Fruit fly (Drosophila melanogaster) whole organism, embryonic: Measurements from ENCODE around the gene Pdxk.

Source experiments
- B-H1 ChIP-seq: fragments of 200-800 bp; sonication (Bioruptor generic); IDR thresholded peaks from 3 replicates; pipeline ENCODE4 v1.3.6; 2022; ENCODE audit warnings: missing biosample characterization, missing genetic modification characterization
- CG10274 ChIP-seq: fragments of 200-800 bp; sonication (Bioruptor generic); optimal IDR thresholded peaks from 3 replicates; lab custom pipeline; 2017; ENCODE audit warnings: missing biosample characterization, mild to moderate bottlenecking, missing genetic modification characterization
- CG10543 ChIP-seq: fragments of 200-800 bp; sonication (Bioruptor generic); optimal IDR thresholded peaks from 3 replicates; lab custom pipeline; 2017; ENCODE audit warnings: missing biosample characterization, mild to moderate bottlenecking, missing genetic modification characterization, moderate library complexity
- CG10654 ChIP-seq: fragments of 200-800 bp; sonication (Bioruptor generic); optimal IDR thresholded peaks from 2 replicates; lab custom pipeline; 2016; ENCODE audit warnings: missing biosample characterization, missing genetic modification characterization
- CG12219 ChIP-seq: fragments of 200-800 bp; sonication (Bioruptor generic); optimal IDR thresholded peaks from 3 replicates; lab custom pipeline; 2018; ENCODE audit warnings: missing biosample characterization, mild to moderate bottlenecking, missing genetic modification characterization
- CG1233 ChIP-seq: fragments of 200-800 bp; sonication (Bioruptor generic); optimal IDR thresholded peaks from 4 replicates; lab custom pipeline; 2018; ENCODE audit warnings: missing biosample characterization, mild to moderate bottlenecking, missing genetic modification characterization
- CG14710 ChIP-seq: fragments of 200-800 bp; sonication (Bioruptor generic); optimal IDR thresholded peaks from 3 replicates; lab custom pipeline; 2019; ENCODE audit warnings: missing biosample characterization, mild to moderate bottlenecking, missing genetic modification characterization, moderate library complexity
- CG15514 ChIP-seq: fragments of 200-800 bp; sonication (Bioruptor generic); optimal IDR thresholded peaks from 3 replicates; lab custom pipeline; 2017; ENCODE audit warnings: missing biosample characterization, missing genetic modification characterization, mild to moderate bottlenecking, moderate library complexity, missing genetic modification reagents
- CG17361 ChIP-seq: fragments of 200-800 bp; sonication (Bioruptor generic); IDR thresholded peaks from 3 replicates; pipeline ENCODE4 v1.3.6; 2022; ENCODE audit warnings: missing biosample characterization, missing genetic modification characterization
- CG4854 ChIP-seq: fragments of 200-800 bp; sonication (Bioruptor generic); optimal IDR thresholded peaks from 2 replicates; lab custom pipeline; 2016; ENCODE audit warnings: missing biosample characterization, missing genetic modification characterization, inconsistent platforms
- CG6654 ChIP-seq: fragments of 200-800 bp; sonication (Bioruptor generic); optimal IDR thresholded peaks from 2 replicates; lab custom pipeline; 2017; ENCODE audit warnings: missing biosample characterization, mild to moderate bottlenecking, missing genetic modification characterization
- CG7786 ChIP-seq: fragments of 200-800 bp; sonication (Bioruptor generic); optimal IDR thresholded peaks from 2 replicates; lab custom pipeline; 2016; ENCODE audit warnings: missing biosample characterization, missing genetic modification characterization
- CG8359 ChIP-seq: fragments of 200-800 bp; sonication (Bioruptor generic); optimal IDR thresholded peaks from 2 replicates; lab custom pipeline; 2017; ENCODE audit warnings: missing biosample characterization, mild to moderate bottlenecking, missing genetic modification characterization, borderline replicate concordance
- CG9437 ChIP-seq: fragments of 200-800 bp; sonication (Bioruptor generic); optimal IDR thresholded peaks from 2 replicates; lab custom pipeline; 2018; ENCODE audit warnings: missing biosample characterization, mild to moderate bottlenecking, missing genetic modification characterization
- D ChIP-seq, 2 experiments: fragments of 200-800 bp in 1 of 2; fragments of >200 bp in 1 of 2; sonication (Bioruptor generic) in 1 of 2; optimal IDR thresholded peaks; 2 replicates in 1 of 2; 3 replicates in 1 of 2; lab custom pipeline; 2017; ENCODE audit warnings: mild to moderate bottlenecking in 1 of 2, missing biosample characterization in 1 of 2, missing genetic modification characterization in 1 of 2, missing genetic modification reagents in 1 of 2
- Dll ChIP-seq: fragments of 200-800 bp; sonication (Bioruptor generic); IDR thresholded peaks from 4 replicates; pipeline ENCODE4 v1.3.6; 2022; ENCODE audit warnings: missing biosample characterization, missing genetic modification characterization; ENCODE audit not compliant: partially characterized antibody
- HHEX ChIP-seq: fragments of 200-800 bp; sonication (Bioruptor generic); optimal IDR thresholded peaks from 3 replicates; lab custom pipeline; 2017; ENCODE audit warnings: missing biosample characterization, mild to moderate bottlenecking, missing genetic modification characterization, missing genetic modification reagents
- Hr78 ChIP-seq, 2 experiments: fragments of 200-800 bp in 1 of 2; fragments of >200 bp in 1 of 2; sonication (Bioruptor generic) in 1 of 2; optimal IDR thresholded peaks; 2 replicates each; lab custom pipeline; 2017 to 2019; ENCODE audit warnings: missing biosample characterization in 2 of 2, missing genetic modification characterization in 2 of 2, mild to moderate bottlenecking in 1 of 2, moderate library complexity in 1 of 2
- Lim3 ChIP-seq: fragments of 200-800 bp; sonication (Bioruptor generic); IDR thresholded peaks from 2 replicates; pipeline ENCODE4 v1.3.6; 2022; ENCODE audit warnings: missing biosample characterization, missing genetic modification characterization
- Mad ChIP-seq: fragments of 200-800 bp; sonication (Bioruptor generic); optimal IDR thresholded peaks from 2 replicates; lab custom pipeline; 2016; ENCODE audit warnings: missing biosample characterization, missing genetic modification characterization
- NC2α ChIP-seq: fragments of 200-800 bp; sonication (Bioruptor generic); optimal IDR thresholded peaks from 2 replicates; lab custom pipeline; 2016; ENCODE audit warnings: missing biosample characterization, missing genetic modification characterization
- Neu2 ChIP-seq: fragments of 200-800 bp; sonication (Bioruptor generic); optimal IDR thresholded peaks from 3 replicates; lab custom pipeline; 2016; ENCODE audit warnings: missing biosample characterization, missing genetic modification characterization, borderline replicate concordance
- Sin3A ChIP-seq: fragments of >200 bp; optimal IDR thresholded peaks from 2 replicates; lab custom pipeline; 2018
- Xrp1 ChIP-seq: fragments of 200-800 bp; sonication (Bioruptor generic); IDR thresholded peaks from 2 replicates; pipeline ENCODE4 v1.3.6; 2022; ENCODE audit warnings: missing biosample characterization, missing genetic modification characterization
- abd-A ChIP-seq: fragments of 200-800 bp; sonication (Bioruptor generic); optimal IDR thresholded peaks from 3 replicates; lab custom pipeline; 2019; ENCODE audit warnings: missing biosample characterization, mild to moderate bottlenecking, missing genetic modification characterization, moderate library complexity
- ac ChIP-seq: fragments of 200-800 bp; sonication (Bioruptor generic); optimal IDR thresholded peaks from 3 replicates; lab custom pipeline; 2017; ENCODE audit warnings: missing biosample characterization, mild to moderate bottlenecking, missing genetic modification characterization
- ato ChIP-seq: fragments of 200-800 bp; sonication (Bioruptor generic); IDR thresholded peaks from 2 replicates; pipeline ENCODE4 v1.3.6; 2022; ENCODE audit warnings: missing biosample characterization, missing genetic modification characterization; ENCODE audit not compliant: partially characterized antibody
- caup ChIP-seq: fragments of 200-800 bp; sonication (Bioruptor generic); optimal IDR thresholded peaks from 3 replicates; lab custom pipeline; 2017; ENCODE audit warnings: missing biosample characterization, mild to moderate bottlenecking, missing genetic modification characterization, moderate library complexity; ENCODE audit not compliant: severe bottlenecking
- croc ChIP-seq: fragments of 200-800 bp; sonication (Bioruptor generic); conservative IDR thresholded peaks from 3 replicates; pipeline ENCODE4 v1.3.6; 2022; ENCODE audit warnings: missing biosample characterization, missing genetic modification characterization
- dm ChIP-seq: fragments of 200-800 bp; sonication (Bioruptor generic); optimal IDR thresholded peaks from 3 replicates; lab custom pipeline; 2016; ENCODE audit warnings: missing biosample characterization, missing genetic modification characterization
- ewg ChIP-seq: fragments of 200-800 bp; sonication (Bioruptor generic); optimal IDR thresholded peaks from 3 replicates; lab custom pipeline; 2017; ENCODE audit warnings: mild to moderate bottlenecking, missing biosample characterization, missing genetic modification reagents, missing genetic modification characterization
- fru ChIP-seq: fragments of >200 bp; optimal IDR thresholded peaks from 2 replicates; lab custom pipeline; 2017
- hb ChIP-seq: fragments of 200-800 bp; sonication (Bioruptor generic); IDR thresholded peaks from 3 replicates; pipeline ENCODE4 v1.3.6; 2022; ENCODE audit warnings: missing biosample characterization, missing genetic modification characterization; ENCODE audit not compliant: partially characterized antibody
- her ChIP-seq: fragments of 200-800 bp; sonication (Bioruptor generic); optimal IDR thresholded peaks from 2 replicates; lab custom pipeline; 2016; ENCODE audit warnings: missing biosample characterization, missing genetic modification characterization
- hkb ChIP-seq, 2 experiments: fragments of 200-800 bp in 1 of 2; fragments of >200 bp in 1 of 2; sonication (Bioruptor generic) in 1 of 2; IDR thresholded peaks in 1 of 2; optimal IDR thresholded peaks in 1 of 2; 2 replicates each; pipeline versions ENCODE4 v1.3.6 to Lab custom; 2017 to 2022; ENCODE audit warnings: missing biosample characterization in 1 of 2, missing genetic modification characterization in 1 of 2
- maf-S ChIP-seq: fragments of 200-800 bp; sonication (Bioruptor generic); optimal IDR thresholded peaks from 2 replicates; lab custom pipeline; 2016; ENCODE audit warnings: missing biosample characterization, missing genetic modification characterization
- mam ChIP-seq: fragments of 200-800 bp; sonication (Bioruptor generic); optimal IDR thresholded peaks from 3 replicates; lab custom pipeline; 2016; ENCODE audit warnings: missing biosample characterization, missing genetic modification characterization
- p53 ChIP-seq: fragments of 200-800 bp; sonication (Bioruptor generic); optimal IDR thresholded peaks from 2 replicates; lab custom pipeline; 2016; ENCODE audit warnings: missing biosample characterization, missing genetic modification characterization
- peb ChIP-seq: fragments of 200-800 bp; sonication (Bioruptor generic); IDR thresholded peaks from 2 replicates; pipeline ENCODE4 v1.3.6; 2022; ENCODE audit warnings: missing biosample characterization, missing genetic modification characterization
- prd ChIP-seq, 3 experiments: fragments of >200 bp in 2 of 3; fragments of 200-800 bp in 1 of 3; sonication (Bioruptor generic) in 1 of 3; optimal IDR thresholded peaks in 2 of 3; IDR thresholded peaks in 1 of 3; 2 replicates in 2 of 3; 3 replicates in 1 of 3; pipeline versions ENCODE4 v1.3.6 to Lab custom; 2017 to 2022; ENCODE audit warnings: missing biosample characterization in 1 of 3, missing genetic modification characterization in 1 of 3
- pros ChIP-seq: fragments of 200-800 bp; sonication (Bioruptor generic); optimal IDR thresholded peaks from 3 replicates; lab custom pipeline; 2019; ENCODE audit warnings: missing biosample characterization, mild to moderate bottlenecking, missing genetic modification characterization, moderate library complexity
- pzg ChIP-seq: fragments of 200-800 bp; sonication (Bioruptor generic); optimal IDR thresholded peaks from 3 replicates; lab custom pipeline; 2018; ENCODE audit warnings: missing biosample characterization, mild to moderate bottlenecking, missing genetic modification characterization, moderate library complexity
- salm ChIP-seq: fragments of 200-800 bp; sonication (Bioruptor generic); optimal IDR thresholded peaks from 2 replicates; lab custom pipeline; 2018; ENCODE audit warnings: missing biosample characterization, mild to moderate bottlenecking, missing genetic modification characterization
- slbo ChIP-seq: fragments of 200-800 bp; sonication (Bioruptor generic); IDR thresholded peaks from 2 replicates; pipeline ENCODE4 v1.3.6; 2022; ENCODE audit warnings: missing biosample characterization, missing genetic modification characterization
- stc ChIP-seq: fragments of 200-800 bp; sonication (Bioruptor generic); IDR thresholded peaks from 2 replicates; pipeline ENCODE4 v1.3.6; 2022; ENCODE audit warnings: missing biosample characterization, missing genetic modification characterization
- tin ChIP-seq: fragments of 200-800 bp; sonication (Bioruptor generic); optimal IDR thresholded peaks from 3 replicates; lab custom pipeline; 2016; ENCODE audit warnings: missing biosample characterization, missing genetic modification characterization
- unc-4 ChIP-seq: fragments of 200-800 bp; sonication (Bioruptor generic); IDR thresholded peaks from 2 replicates; pipeline ENCODE4 v1.3.6; 2022; ENCODE audit warnings: missing biosample characterization, missing genetic modification characterization; ENCODE audit not compliant: partially characterized antibody

The Pdxk gene

DNA sequence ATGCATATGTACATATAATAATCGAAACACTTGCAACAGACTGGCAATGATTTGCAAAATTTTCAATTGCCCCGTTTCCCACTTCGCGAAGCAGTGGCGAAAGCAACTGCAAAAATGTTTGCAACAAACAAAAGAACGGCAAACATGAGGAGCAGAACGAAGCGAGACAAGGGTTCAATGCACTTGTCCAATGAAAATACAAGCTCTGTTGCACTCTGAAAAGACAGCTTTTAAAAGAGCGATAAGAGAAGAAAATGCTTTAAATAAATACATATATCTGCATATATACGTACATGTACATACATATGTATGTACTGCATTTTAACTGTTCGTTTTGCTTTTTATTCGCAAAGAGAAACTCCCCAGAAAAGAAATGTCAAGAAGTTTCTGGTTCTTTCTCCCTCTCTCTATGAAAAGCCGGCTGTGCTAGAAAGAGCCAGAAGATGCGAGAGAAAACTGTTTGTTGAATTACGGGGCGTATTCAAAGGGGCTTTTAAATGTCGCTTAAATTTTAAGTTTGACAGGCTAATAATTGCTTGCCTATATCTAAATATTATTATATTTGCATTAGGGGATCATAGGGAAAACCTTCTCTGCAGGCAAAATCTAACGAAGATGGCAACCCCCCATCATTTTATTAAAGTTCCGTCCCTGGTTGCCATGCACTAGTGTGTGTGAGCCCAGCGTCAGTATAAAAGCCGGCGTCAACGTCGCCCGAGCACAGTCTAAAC, 23.4 kb downstream of the Pdxk start, which contains the start of gene Hsp27 (continued):
- TF ChIP-seq CG8359 = peak; percentile 94
- TF ChIP-seq CG14710 (tag; lab: Kevin White, UChicago) = peak; percentile 97
- TF ChIP-seq CG12219 = peak; percentile 94
- TF ChIP-seq her (GFP tag; lab: Kevin White, UChicago) = peak; percentile 80
- peak; percentile 90 for TF ChIP-seq CG10274 (GFP tag; lab: Kevin White, UChicago)
- TF ChIP-seq Mad (GFP tag; lab: Kevin White, UChicago) = peak; percentile 95
- peak; percentile 92 for TF ChIP-seq CG9437 (GFP tag; lab: Kevin White, UChicago)
- peak; percentile 97 for TF ChIP-seq HHEX (GFP tag; lab: Kevin White, UChicago)
- TF ChIP-seq Xrp1 = peak; percentile 99
- no peak for TF ChIP-seq prd (optimal IDR thresholded peaks at IDR 0.05; lab: Kevin White, UChicago)
- peak; percentile 99 for TF ChIP-seq prd (GFP tag; IDR thresholded peaks at IDR 0.05; lab: Robert Waterston, UW)
- peak; percentile 82 for TF ChIP-seq ac (GFP tag; lab: Kevin White, UChicago)
- TF ChIP-seq unc-4 (GFP tag; lab: Robert Waterston, UW) = no peak
- peak; percentile 95 for TF ChIP-seq Lim3
- peak; percentile 76 for TF ChIP-seq p53 (GFP tag; lab: Kevin White, UChicago)
- TF ChIP-seq dm (GFP tag; lab: Kevin White, UChicago) = peak; percentile 62
- TF ChIP-seq stc (GFP tag; lab: Robert Waterston, UW) = peak; percentile 98
- TF ChIP-seq CG15514 = peak; percentile 93
- TF ChIP-seq caup (GFP tag; lab: Kevin White, UChicago) = peak; percentile 95
- peak; percentile 99 for TF ChIP-seq CG17361
- peak; percentile 97 for TF ChIP-seq salm (tag; lab: Kevin White, UChicago)
- 0 out of 4 replicates have a peak, but pooled peaks have one; percentile 33 for TF ChIP-seq Dll (GFP tag; lab: Robert Waterston, UW)
- peak; percentile 91 for TF ChIP-seq maf-S (GFP tag; lab: Kevin White, UChicago)
- TF ChIP-seq CG1233 (GFP tag; lab: Kevin White, UChicago) = peak; percentile 97
- peak; percentile 94 for TF ChIP-seq CG6654
- TF ChIP-seq CG4854 (GFP tag; lab: Kevin White, UChicago) = peak; percentile 96
- peak; percentile 64 for TF ChIP-seq abd-A (tag; lab: Kevin White, UChicago)
- no peak for TF ChIP-seq hb (GFP tag; lab: Robert Waterston, UW)
- TF ChIP-seq mam (GFP tag; lab: Kevin White, UChicago) = peak; percentile 97
- peak; percentile 25 for TF ChIP-seq pzg
- TF ChIP-seq CG7786 (GFP tag; lab: Kevin White, UChicago) = peak; percentile 88
- TF ChIP-seq slbo (GFP tag; lab: Robert Waterston, UW) = peak; percentile 99
- peak; percentile 74 for TF ChIP-seq CG10543 (GFP tag; lab: Kevin White, UChicago)
- TF ChIP-seq Hr78 (GFP tag; optimal IDR thresholded peaks at IDR 0.05; lab: Kevin White, UChicago) = peak in 1 of 2 experiments; percentile 92
- TF ChIP-seq croc (GFP tag; lab: Robert Waterston, UW) = peak; percentile 98
- TF ChIP-seq tin (GFP tag; lab: Kevin White, UChicago) = peak; percentile 98
- no peak for TF ChIP-seq fru
- TF ChIP-seq peb (GFP tag; lab: Robert Waterston, UW) = peak; percentile 98
- TF ChIP-seq D (optimal IDR thresholded peaks at IDR 0.05; lab: Kevin White, UChicago) = no peak
- TF ChIP-seq D (GFP tag; optimal IDR thresholded peaks at IDR 0.05; lab: Kevin White, UChicago) = peak; percentile 98
- TF ChIP-seq NC2α (GFP tag; lab: Kevin White, UChicago) = peak; percentile 65
- TF ChIP-seq ewg (GFP tag; lab: Kevin White, UChicago) = peak; percentile 97
- TF ChIP-seq CG10654 (GFP tag; lab: Kevin White, UChicago) = peak; percentile 98
- no peak for TF ChIP-seq Neu2
- peak; percentile 98 for TF ChIP-seq B-H1 (GFP tag; lab: Robert Waterston, UW)
- no peak for TF ChIP-seq ato
- TF ChIP-seq pros = no peak
- TF ChIP-seq hkb (optimal IDR thresholded peaks at IDR 0.05; lab: Kevin White, UChicago) = no peak
- peak; percentile 99 for TF ChIP-seq hkb (GFP tag; IDR thresholded peaks at IDR 0.05; lab: Robert Waterston, UW)
- TF ChIP-seq Sin3A = no peak
